Worm (Caenorhabditis elegans) whole organism, L1 larva: ENCODE measurements around the gene tag-280.

Source experiments
- C04F5.9 ChIP-seq: sonication (generic microtip); optimal IDR thresholded peaks from 2 replicates; lab custom pipeline; 2016; ENCODE audit warnings: missing genetic modification characterization, missing compliant biosample characterization
- C16A3.4 ChIP-seq: fragments of 150-350 bp; optimal IDR thresholded peaks from 2 replicates; lab custom pipeline; 2014; ENCODE audit warnings: missing biosample characterization, missing genetic modification characterization
- C34B4.2 ChIP-seq: sonication (generic microtip); optimal IDR thresholded peaks from 2 replicates; lab custom pipeline; 2017; ENCODE audit warnings: mild to moderate bottlenecking, missing genetic modification characterization, missing compliant biosample characterization
- aha-1 ChIP-seq: fragments of 150-350 bp; optimal IDR thresholded peaks from 2 replicates; lab custom pipeline; 2014; ENCODE audit warnings: missing biosample characterization, missing genetic modification characterization
- alr-1 ChIP-seq: fragments of 200-800 bp; sonication (Bioruptor generic); optimal IDR thresholded peaks from 2 replicates; lab custom pipeline; 2018; ENCODE audit warnings: borderline replicate concordance, mild to moderate bottlenecking, missing genetic modification characterization, missing compliant biosample characterization
- aly-2 ChIP-seq: fragments of 150-350 bp; optimal IDR thresholded peaks from 2 replicates; lab custom pipeline; 2014; ENCODE audit warnings: missing biosample characterization, missing genetic modification characterization
- ceh-8 ChIP-seq: fragments of 200-800 bp; sonication (Bioruptor generic); optimal IDR thresholded peaks from 2 replicates; lab custom pipeline; 2018; ENCODE audit warnings: mild to moderate bottlenecking, missing genetic modification characterization, moderate library complexity, missing compliant biosample characterization
- ceh-82 ChIP-seq, 3 experiments: fragments of 150-350 bp in 1 of 3; sonication (generic microtip) in 2 of 3; optimal IDR thresholded peaks; 2 replicates each; lab custom pipeline; 2014 to 2017; ENCODE audit warnings: missing biosample characterization in 3 of 3, missing genetic modification characterization in 3 of 3
- ceh-88 ChIP-seq: fragments of 200-800 bp; sonication (Bioruptor generic); IDR thresholded peaks from 2 replicates; pipeline ENCODE4 v1.3.6; 2022; ENCODE audit warnings: missing genetic modification characterization, missing compliant biosample characterization
- dsc-1 ChIP-seq: sonication (generic microtip); optimal IDR thresholded peaks from 2 replicates; lab custom pipeline; 2016; ENCODE audit warnings: mild to moderate bottlenecking, missing genetic modification characterization, missing compliant biosample characterization
- efl-1 ChIP-seq, 4 experiments: fragments of 150-350 bp; optimal IDR thresholded peaks in 3 of 4; peaks in 1 of 4; 1 replicate in 1 of 4; 2 replicates in 3 of 4; lab custom pipeline; 2014; ENCODE audit warnings: missing biosample characterization in 2 of 4, missing genetic modification characterization in 2 of 4, missing genetic modification reagents in 2 of 4
- egl-13 ChIP-seq: sonication (generic microtip); optimal IDR thresholded peaks from 2 replicates; lab custom pipeline; 2016; ENCODE audit warnings: missing genotype, missing genetic modification reagents, missing genetic modification characterization, missing compliant biosample characterization
- egl-27 ChIP-seq, 2 experiments: fragments of 150-350 bp in 1 of 2; sonication (generic microtip); optimal IDR thresholded peaks; 3 replicates each; lab custom pipeline; 2017 to 2018; ENCODE audit warnings: missing biosample characterization in 2 of 2, missing genetic modification characterization in 2 of 2, missing genetic modification reagents in 2 of 2
- elt-3 ChIP-seq, 6 experiments: fragments of 150-350 bp in 1 of 6; sonication (generic microtip); optimal IDR thresholded peaks; 2 replicates each; lab custom pipeline; 2017 to 2018; ENCODE audit warnings: missing biosample characterization in 6 of 6, missing genetic modification characterization in 6 of 6, inconsistent platforms in 1 of 6
- ets-5 ChIP-seq: fragments of 200-800 bp; sonication (Bioruptor generic); IDR thresholded peaks from 2 replicates; pipeline ENCODE4 v1.3.6; 2022; ENCODE audit warnings: missing genetic modification characterization, missing compliant biosample characterization
- fkh-4 ChIP-seq: sonication (generic microtip); optimal IDR thresholded peaks from 2 replicates; lab custom pipeline; 2016; ENCODE audit warnings: missing compliant biosample characterization, missing genetic modification characterization, borderline replicate concordance
- fkh-8 ChIP-seq: sonication (generic microtip); optimal IDR thresholded peaks from 2 replicates; lab custom pipeline; 2016; ENCODE audit warnings: mild to moderate bottlenecking, missing genetic modification characterization, missing compliant biosample characterization
- fos-1 ChIP-seq: fragments of 150-350 bp; optimal IDR thresholded peaks from 2 replicates; lab custom pipeline; 2014; ENCODE audit warnings: missing biosample characterization, missing genetic modification characterization
- grh-1 ChIP-seq: fragments of 200-800 bp; sonication (Bioruptor generic); IDR thresholded peaks from 2 replicates; pipeline ENCODE4 v1.3.6; 2022; ENCODE audit warnings: missing genetic modification reagents, missing genetic modification characterization, missing compliant biosample characterization
- hlh-4 ChIP-seq: sonication (generic microtip); optimal IDR thresholded peaks from 2 replicates; lab custom pipeline; 2016; ENCODE audit warnings: mild to moderate bottlenecking, missing genetic modification characterization, missing compliant biosample characterization
- irx-1 ChIP-seq: sonication (generic microtip); optimal IDR thresholded peaks from 2 replicates; lab custom pipeline; 2016; ENCODE audit warnings: missing genetic modification characterization, missing compliant biosample characterization
- lin-14 ChIP-seq: fragments of 200-800 bp; sonication (Bioruptor generic); optimal IDR thresholded peaks from 2 replicates; lab custom pipeline; 2018; ENCODE audit warnings: mild to moderate bottlenecking, missing genetic modification characterization, moderate library complexity, missing compliant biosample characterization
- lin-15B ChIP-seq: fragments of 150-350 bp; sonication (generic microtip); optimal IDR thresholded peaks from 3 replicates; lab custom pipeline; 2014; ENCODE audit warnings: missing biosample characterization, missing genetic modification characterization
- lin-35 ChIP-seq, 2 experiments: fragments of 150-350 bp; optimal IDR thresholded peaks; 2 replicates each; lab custom pipeline; 2014; ENCODE audit warnings: missing biosample characterization in 2 of 2, missing genetic modification characterization in 2 of 2, missing genetic modification reagents in 2 of 2
- lin-39 ChIP-seq: fragments of 150-350 bp; optimal IDR thresholded peaks from 2 replicates; lab custom pipeline; 2014; ENCODE audit warnings: missing biosample characterization, missing genetic modification reagents, missing genetic modification characterization
- mab-9 ChIP-seq: fragments of 200-800 bp; sonication (Bioruptor generic); IDR thresholded peaks from 2 replicates; pipeline ENCODE4 v1.3.6; 2022; ENCODE audit warnings: missing genetic modification reagents, missing genetic modification characterization, missing compliant biosample characterization
- mdl-1 ChIP-seq, 2 experiments: fragments of 150-350 bp; optimal IDR thresholded peaks; 2 replicates each; lab custom pipeline; 2014 to 2017; ENCODE audit warnings: missing biosample characterization in 2 of 2, missing genetic modification characterization in 2 of 2, inconsistent platforms in 1 of 2
- nhr-19 ChIP-seq: fragments of 200-800 bp; sonication (Bioruptor generic); conservative IDR thresholded peaks from 2 replicates; pipeline ENCODE4 v1.3.6; 2022; ENCODE audit warnings: missing genetic modification characterization, missing compliant biosample characterization
- nhr-20 ChIP-seq: sonication (generic microtip); optimal IDR thresholded peaks from 2 replicates; lab custom pipeline; 2016; ENCODE audit warnings: mild to moderate bottlenecking, missing genetic modification characterization, missing compliant biosample characterization
- nhr-28 ChIP-seq: fragments of 150-350 bp; optimal IDR thresholded peaks from 2 replicates; lab custom pipeline; 2014; ENCODE audit warnings: missing biosample characterization, missing genetic modification characterization
- nhr-76 ChIP-seq: sonication (generic microtip); optimal IDR thresholded peaks from 2 replicates; lab custom pipeline; 2017; ENCODE audit warnings: missing biosample characterization, missing genetic modification characterization
- nhr-84 ChIP-seq: sonication (generic microtip); optimal IDR thresholded peaks from 2 replicates; lab custom pipeline; 2017; ENCODE audit warnings: missing biosample characterization, missing genetic modification characterization
- pag-3 ChIP-seq: sonication (generic microtip); optimal IDR thresholded peaks from 2 replicates; lab custom pipeline; 2017; ENCODE audit warnings: missing genetic modification characterization, mild to moderate bottlenecking, missing compliant biosample characterization, antibody characterized with exemption, borderline replicate concordance; ENCODE audit not compliant: insufficient read depth
- rnt-1 ChIP-seq: sonication (generic microtip); optimal IDR thresholded peaks from 2 replicates; lab custom pipeline; 2016; ENCODE audit warnings: mild to moderate bottlenecking, missing genetic modification characterization, moderate library complexity, missing compliant biosample characterization
- snpc-4 ChIP-seq: fragments of 150-350 bp; optimal IDR thresholded peaks from 2 replicates; lab custom pipeline; 2014; ENCODE audit warnings: missing biosample characterization, missing genetic modification characterization
- sox-4 ChIP-seq: sonication (generic microtip); optimal IDR thresholded peaks from 2 replicates; lab custom pipeline; 2016; ENCODE audit warnings: missing genetic modification characterization, missing compliant biosample characterization
- tbx-2 ChIP-seq: sonication (generic microtip); optimal IDR thresholded peaks from 2 replicates; lab custom pipeline; 2016; ENCODE audit warnings: missing genetic modification characterization, missing compliant biosample characterization
- unc-130 ChIP-seq: fragments of 150-350 bp; optimal IDR thresholded peaks from 2 replicates; lab custom pipeline; 2017; ENCODE audit warnings: missing biosample characterization, missing genetic modification characterization, inconsistent platforms
- unc-62 ChIP-seq: fragments of 150-350 bp; optimal IDR thresholded peaks from 2 replicates; lab custom pipeline; 2014; ENCODE audit warnings: missing biosample characterization, missing genetic modification reagents, missing genetic modification characterization
- ztf-4 ChIP-seq: fragments of 150-350 bp; optimal IDR thresholded peaks from 2 replicates; lab custom pipeline; 2014; ENCODE audit warnings: missing biosample characterization, missing genetic modification characterization

tag-280 gene

DNA sequence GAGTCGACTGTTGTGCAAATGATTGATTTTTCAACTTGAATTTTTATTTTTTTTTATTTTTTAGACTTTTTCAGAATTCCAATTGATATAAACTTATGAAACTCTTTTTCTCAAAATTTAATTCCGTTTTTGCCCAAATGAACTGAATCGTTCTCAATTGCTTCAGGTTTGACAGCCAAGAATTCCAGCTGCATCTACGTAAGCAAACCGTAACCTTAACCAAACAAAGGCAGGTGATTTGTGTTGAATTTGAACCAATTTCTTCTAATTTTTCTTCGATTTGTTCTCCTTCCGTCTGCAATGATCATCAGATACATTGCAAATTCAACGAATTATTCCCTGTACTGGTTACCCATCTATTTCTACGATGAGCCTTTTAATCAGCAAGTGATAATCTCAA lies 10.6 kb upstream of the tag-280 start, which contains the start of gene sre-34:
sre-34 (plus strand) TSS at position 301 of the 400 bp plus-strand sequence.
- TF ChIP-seq ceh-82 (tag; optimal IDR thresholded peaks at IDR 0.05; lab: Kevin White, UChicago) (no peak), ztf-4 (tag; lab: Kevin White, UChicago) (no peak), sox-4 (tag; lab: Kevin White, UChicago) (no peak), nhr-20 (tag; lab: Kevin White, UChicago) (no peak), mdl-1 (tag; optimal IDR thresholded peaks at IDR 0.05; lab: Kevin White, UChicago) (no peak), ets-5 (no peak), dsc-1 (tag; lab: Kevin White, UChicago) (no peak), nhr-19 (GFP tag; lab: Robert Waterston, UW) (no peak), lin-15B (no peak)

DNA sequence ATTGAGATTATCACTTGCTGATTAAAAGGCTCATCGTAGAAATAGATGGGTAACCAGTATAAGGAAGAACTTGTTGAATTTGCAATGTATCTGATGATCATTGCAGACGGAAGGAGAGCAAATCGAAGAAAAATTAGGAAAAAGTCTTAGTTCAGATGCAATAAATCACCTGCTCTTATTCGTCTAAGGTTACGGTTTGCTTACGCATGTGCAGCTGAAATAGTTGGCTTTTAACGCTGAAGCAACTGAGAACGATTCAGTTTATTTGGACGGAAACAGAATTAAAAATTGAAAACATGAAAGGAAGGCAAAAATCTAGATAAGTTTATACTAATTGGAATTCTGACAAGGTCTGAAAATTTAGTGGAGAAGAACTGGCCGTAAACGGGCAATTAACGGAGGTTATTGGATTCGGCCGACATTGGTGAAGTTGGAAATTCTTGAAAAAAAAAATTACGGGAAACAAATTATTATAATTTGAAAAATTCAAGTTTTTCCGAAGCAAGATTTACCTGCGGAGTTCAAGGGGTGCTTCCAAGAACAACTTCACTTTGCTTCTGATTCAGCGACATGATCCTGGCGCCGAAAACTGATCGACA lies 7.6 kb upstream of the tag-280 start, which contains the start of the genes sre-35 and sre-33:
sre-35 (minus strand) TSS at position 101 of the 599 bp plus-strand sequence.
sre-33 (plus strand) TSS at position 549 of the 599 bp plus-strand sequence.
- no peak for TF ChIP-seq aha-1 (tag; lab: Kevin White, UChicago)
- no peak for TF ChIP-seq C04F5.9 (tag; lab: Kevin White, UChicago)
- TF ChIP-seq unc-62 (GFP tag; lab: Kevin White, UChicago): no peak
- TF ChIP-seq snpc-4: no peak
- no peak for TF ChIP-seq irx-1 (tag; lab: Kevin White, UChicago)
- no peak for TF ChIP-seq pag-3 (tag; lab: Kevin White, UChicago)

- no peak for TF ChIP-seq C34B4.2 (tag; lab: Kevin White, UChicago)
- TF ChIP-seq aly-2 (tag; lab: Kevin White, UChicago): no peak
Observed at ce11 chrII:12456633-12457032, 3.8 kb upstream of the tag-280 start, which contains the start of gene sre-32. Gene sre-32, minus strand, starts transcription at chrII:12456733.

DNA sequence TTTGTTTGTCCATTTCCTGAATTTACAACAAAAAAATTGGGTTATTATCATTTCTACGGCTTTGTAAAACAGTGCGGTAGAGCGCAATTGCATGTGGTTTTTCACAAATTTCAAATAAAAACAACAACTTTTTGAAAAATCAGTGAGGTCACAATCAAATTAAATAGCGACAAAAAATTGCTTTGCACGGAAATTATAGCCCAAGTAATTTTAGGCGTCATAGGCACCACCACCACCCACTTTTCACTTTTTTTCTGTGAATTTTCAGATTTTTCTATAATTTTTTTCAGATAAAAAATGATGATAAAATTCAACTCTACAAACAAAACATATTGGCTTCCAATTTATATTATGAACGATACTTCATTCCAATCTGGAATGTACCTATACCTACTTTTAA lies 3.2 kb upstream of the tag-280 start, which contains the start of gene sre-38:
sre-38 (plus strand) TSS at position 301 of the 400 bp plus-strand sequence.
- TF ChIP-seq alr-1 (tag; lab: Kevin White, UChicago) (no peak), lin-14 (GFP tag; lab: Kevin White, UChicago) (no peak), nhr-84 (tag; lab: Kevin White, UChicago) (no peak), unc-130 (tag; lab: Kevin White, UChicago) (no peak), egl-13 (no peak), grh-1 (GFP tag; lab: Robert Waterston, UW) (no peak), elt-3 (tag; optimal IDR thresholded peaks at IDR 0.05; lab: Kevin White, UChicago) (no peak), fkh-8 (tag; lab: Kevin White, UChicago) (no peak), aly-2 (tag; lab: Kevin White, UChicago) (no peak), lin-39 (tag; lab: Kevin White, UChicago) (no peak), ceh-88 (no peak), nhr-19 (GFP tag; lab: Robert Waterston, UW) (no peak)

- TF ChIP-seq ceh-8 (GFP tag; lab: Kevin White, UChicago) (peak; percentile 62), ets-5 (no peak), rnt-1 (tag; lab: Kevin White, UChicago) (peak; percentile 91), elt-3 (tag; optimal IDR thresholded peaks at IDR 0.05; lab: Kevin White, UChicago) (peak in 2 of 6 experiments; percentile 74 to 86), fkh-4 (tag; lab: Kevin White, UChicago) (no peak), efl-1 (optimal IDR thresholded peaks at IDR 0.05; lab: Kevin White, UChicago) (peak; percentile 97 to 99), efl-1 (GFP tag; optimal IDR thresholded peaks at IDR 0.05 in 1 of 2; lab: Kevin White, UChicago) (peak; percentile 98 to 100), nhr-76 (tag; lab: Kevin White, UChicago) (no peak), fos-1 (tag; lab: Kevin White, UChicago) (peak; percentile 78), nhr-28 (tag; lab: Kevin White, UChicago) (no peak), aha-1 (tag; lab: Kevin White, UChicago) (peak; percentile 74), nhr-84 (tag; lab: Kevin White, UChicago) (no peak), mdl-1 (tag; optimal IDR thresholded peaks at IDR 0.05; lab: Kevin White, UChicago) (peak in 1 of 2 experiments; percentile 69), mab-9 (peak; percentile 54; the same call in 1 of the 2 replicates), C16A3.4 (peak; percentile 69), grh-1 (GFP tag; lab: Robert Waterston, UW) (peak; percentile 86), egl-27 (tag; optimal IDR thresholded peaks at IDR 0.05; lab: Kevin White, UChicago) (no peak), sox-4 (tag; lab: Kevin White, UChicago) (peak; percentile 45), lin-35 (GFP tag; optimal IDR thresholded peaks at IDR 0.05; lab: Kevin White, UChicago) (peak; percentile 99), ztf-4 (tag; lab: Kevin White, UChicago) (peak; percentile 16), tbx-2 (tag; lab: Kevin White, UChicago) (peak; percentile 87), snpc-4 (peak; percentile 85), alr-1 (tag; lab: Kevin White, UChicago) (no peak), lin-39 (tag; lab: Kevin White, UChicago) (peak; percentile 84), hlh-4 (no peak)
Observed at ce11 chrII:12459422-12459821, 1.0 kb upstream of the tag-280 start, which contains the start of gene tag-281. Gene tag-281, plus strand, starts transcription at chrII:12459761.
